Worm (Caenorhabditis elegans): ENCODE measurements around the gene F42A10.9.

F42A10.9 gene

DNA sequence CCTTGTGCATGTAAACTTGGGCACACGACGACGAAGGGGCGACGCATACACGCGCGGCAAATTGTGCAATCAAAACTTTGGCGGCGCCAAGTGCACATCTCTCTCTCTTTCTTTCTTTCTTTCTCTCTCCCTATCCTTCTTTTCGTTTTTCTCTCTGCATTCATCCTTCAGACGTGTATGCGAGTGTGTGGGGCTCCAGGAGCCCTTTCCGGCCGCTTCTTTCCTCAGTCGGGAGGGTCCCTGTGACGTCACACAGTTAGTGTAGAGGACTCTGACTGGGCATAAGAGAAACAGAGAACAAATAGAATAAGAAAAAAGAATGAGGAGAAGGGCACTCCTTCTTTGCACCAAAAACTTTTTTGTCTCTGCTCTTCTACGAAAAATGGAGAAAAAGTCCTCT is 26.9 kb upstream of the F42A10.9 start (continued):
- TF ChIP-seq lin-29 (GFP tag; IDR thresholded peaks at IDR 0.05) (no peak), dpl-1 (GFP tag; optimal IDR thresholded peaks at IDR 0.05) (no peak), cey-2 (tag; optimal IDR thresholded peaks at IDR 0.05; ENCODE audit: borderline replicate concordance, insufficient read depth) (no peak), tag-97 (GFP tag; IDR thresholded peaks at IDR 0.05) (no peak), hif-1 (tag; optimal IDR thresholded peaks at IDR 0.05) (peak in 1 of 2 experiments; percentile 61), daf-8 (GFP tag; IDR thresholded peaks at IDR 0.05) (no peak), F44E2.7 (GFP tag; IDR thresholded peaks at IDR 0.05) (no peak), gei-8 (GFP tag; optimal IDR thresholded peaks at IDR 0.05) (no peak), mdt-29 (GFP tag; IDR thresholded peaks at IDR 0.05) (no peak), nhr-76 (tag; optimal IDR thresholded peaks at IDR 0.05) (no peak), hlh-30 (tag; optimal IDR thresholded peaks at IDR 0.05; ENCODE audit: insufficient read depth) (peak; percentile 62), set-16 (GFP tag; IDR thresholded peaks at IDR 0.05) (peak; percentile 75), ces-1 (GFP tag; optimal IDR thresholded peaks at IDR 0.05) (peak; percentile 10), hlh-11 (tag; optimal IDR thresholded peaks at IDR 0.05) (peak; percentile 61), mxl-3 (GFP tag; optimal IDR thresholded peaks at IDR 0.05) (peak; percentile 4), ztf-7 (tag; optimal IDR thresholded peaks at IDR 0.05) (no peak), vab-7 (GFP tag; IDR thresholded peaks at IDR 0.05) (no peak), saeg-2 (GFP tag; IDR thresholded peaks at IDR 0.05) (0 out of 2 replicates have a peak, but pooled peaks have one; percentile 6), lin-15B (tag; optimal IDR thresholded peaks at IDR 0.05) (no peak), unc-62 (GFP tag; optimal IDR thresholded peaks at IDR 0.05 in 1 of 2) (peak in 1 of 2 experiments; percentile 90), unc-62 (tag; optimal IDR thresholded peaks at IDR 0.05) (no peak), Y105C5A.15 (GFP tag; IDR thresholded peaks at IDR 0.05) (no peak), T26A8.4 (GFP tag; IDR thresholded peaks at IDR 0.05) (no peak), madf-5 (GFP tag; IDR thresholded peaks at IDR 0.05) (no peak), skn-1 (tag; optimal IDR thresholded peaks at IDR 0.05) (no peak), arid-1 (GFP tag; conservative IDR thresholded peaks at IDR 0.05) (no peak), lin-39 (tag; optimal IDR thresholded peaks at IDR 0.05) (no peak), madf-9 (GFP tag; conservative IDR thresholded peaks at IDR 0.05) (no peak), F49E8.2 (tag; optimal IDR thresholded peaks at IDR 0.05; ENCODE audit: borderline replicate concordance) (no peak), aly-2 (tag; optimal IDR thresholded peaks at IDR 0.05) (no peak), mdl-1 (tag; optimal IDR thresholded peaks at IDR 0.05) (peak; percentile 29 to 58), aha-1 (tag) (peak; percentile 85), nhr-6 (tag; optimal IDR thresholded peaks at IDR 0.05) (no peak), lir-3 (tag; optimal IDR thresholded peaks at IDR 0.05) (no peak), nhr-111 (GFP tag; optimal IDR thresholded peaks at IDR 0.05) (no peak), nhr-10 (tag; optimal IDR thresholded peaks at IDR 0.05) (no peak), T20F7.1 (GFP tag; optimal IDR thresholded peaks at IDR 0.05) (no peak), Y48G9A.11 (GFP tag; IDR thresholded peaks at IDR 0.05) (no peak), pha-4 (GFP tag; IDR thresholded peaks at IDR 0.05) (no peak), pha-4 (tag; optimal IDR thresholded peaks at IDR 0.05) (no peak), snpc-4 (tag; optimal IDR thresholded peaks at IDR 0.05) (no peak), attf-4 (tag; optimal IDR thresholded peaks at IDR 0.05) (no peak), ceh-20 (GFP tag; IDR thresholded peaks at IDR 0.05) (0 out of 2 replicates have a peak, but pooled peaks have one; percentile 51), nhr-77 (tag; optimal IDR thresholded peaks at IDR 0.05) (no peak), daf-12 (tag; optimal IDR thresholded peaks at IDR 0.05) (no peak), hmg-1.1 (GFP tag; IDR thresholded peaks at IDR 0.05) (peak; percentile 64), lin-38 (GFP tag; IDR thresholded peaks at IDR 0.05) (no peak), dmd-9 (GFP tag; IDR thresholded peaks at IDR 0.05) (0 out of 2 replicates have a peak, but pooled peaks have one; percentile 4), dve-1 (tag; optimal IDR thresholded peaks at IDR 0.05; ENCODE audit: insufficient read depth) (no peak), nhr-102 (tag; optimal IDR thresholded peaks at IDR 0.05) (no peak), unc-39 (tag; optimal IDR thresholded peaks at IDR 0.05) (no peak), egl-27 (tag; optimal IDR thresholded peaks at IDR 0.05) (no peak)
